Fruit fly (Drosophila melanogaster) whole organism, embryonic: ENCODE data around the gene CG9497.

Source experiments
- B-H1 ChIP-seq: fragments of 200-800 bp; sonication (Bioruptor generic); IDR thresholded peaks from 3 replicates; pipeline ENCODE4 v1.3.6; 2022; ENCODE audit warnings: missing biosample characterization, missing genetic modification characterization
- CG10431 ChIP-seq: fragments of 200-800 bp; sonication (Bioruptor generic); optimal IDR thresholded peaks from 3 replicates; lab custom pipeline; 2018; ENCODE audit warnings: missing biosample characterization, mild to moderate bottlenecking, missing genetic modification characterization
- CG10462 ChIP-seq: fragments of 200-800 bp; sonication (Bioruptor generic); optimal IDR thresholded peaks from 2 replicates; lab custom pipeline; 2016; ENCODE audit warnings: missing biosample characterization, missing genetic modification characterization
- CG10565 ChIP-seq: fragments of 200-800 bp; sonication (Bioruptor generic); optimal IDR thresholded peaks from 3 replicates; lab custom pipeline; 2016; ENCODE audit warnings: missing biosample characterization, mild to moderate bottlenecking, missing genetic modification characterization
- CG11247 ChIP-seq: fragments of 200-800 bp; sonication (Bioruptor generic); IDR thresholded peaks from 2 replicates; pipeline ENCODE4 v1.3.6; 2022; ENCODE audit warnings: missing biosample characterization, missing genetic modification characterization
- CG11504 ChIP-seq: fragments of 200-800 bp; sonication (Bioruptor generic); optimal IDR thresholded peaks from 3 replicates; lab custom pipeline; 2019; ENCODE audit warnings: missing biosample characterization, mild to moderate bottlenecking, missing genetic modification characterization, moderate library complexity
- CG13296 ChIP-seq: fragments of 200-800 bp; sonication (Bioruptor generic); optimal IDR thresholded peaks from 3 replicates; lab custom pipeline; 2018; ENCODE audit warnings: missing biosample characterization, mild to moderate bottlenecking, missing genetic modification characterization
- CG13624 ChIP-seq: fragments of 200-800 bp; sonication (Bioruptor generic); optimal IDR thresholded peaks from 2 replicates; lab custom pipeline; 2016; ENCODE audit warnings: missing biosample characterization, missing genetic modification characterization
- CG13775 ChIP-seq: fragments of 200-800 bp; sonication (Bioruptor generic); optimal IDR thresholded peaks from 3 replicates; lab custom pipeline; 2017; ENCODE audit warnings: missing biosample characterization, mild to moderate bottlenecking, missing genetic modification characterization
- CG2202 ChIP-seq: fragments of 200-800 bp; sonication (Bioruptor generic); optimal IDR thresholded peaks from 2 replicates; lab custom pipeline; 2018; ENCODE audit warnings: missing biosample characterization, mild to moderate bottlenecking, missing genetic modification characterization
- CG31224 ChIP-seq: fragments of 200-800 bp; sonication (Bioruptor generic); IDR thresholded peaks from 2 replicates; pipeline ENCODE4 v1.3.6; 2022; ENCODE audit warnings: missing biosample characterization, missing genetic modification characterization
- CG31441 ChIP-seq: fragments of 200-800 bp; sonication (Bioruptor generic); IDR thresholded peaks from 2 replicates; pipeline ENCODE4 v1.3.6; 2022; ENCODE audit warnings: missing biosample characterization, missing genetic modification characterization
- CG4360 ChIP-seq: fragments of 200-800 bp; sonication (Bioruptor generic); IDR thresholded peaks from 2 replicates; pipeline ENCODE4 v1.3.6; 2022; ENCODE audit warnings: missing biosample characterization, missing genetic modification characterization
- CG4820 ChIP-seq: fragments of 200-800 bp; sonication (Bioruptor generic); optimal IDR thresholded peaks from 3 replicates; lab custom pipeline; 2016; ENCODE audit warnings: missing biosample characterization, missing genetic modification characterization
- CG6654 ChIP-seq: fragments of 200-800 bp; sonication (Bioruptor generic); optimal IDR thresholded peaks from 2 replicates; lab custom pipeline; 2017; ENCODE audit warnings: missing biosample characterization, mild to moderate bottlenecking, missing genetic modification characterization
- CG7357 ChIP-seq: fragments of 200-800 bp; sonication (Bioruptor generic); IDR thresholded peaks from 3 replicates; pipeline ENCODE4 v1.3.6; 2022; ENCODE audit warnings: missing biosample characterization, missing genetic modification characterization
- CG7745 ChIP-seq: fragments of 200-800 bp; sonication (Bioruptor generic); optimal IDR thresholded peaks from 2 replicates; lab custom pipeline; 2018; ENCODE audit warnings: missing biosample characterization, mild to moderate bottlenecking, missing genetic modification characterization, moderate library complexity
- CG8089 ChIP-seq: fragments of 200-800 bp; sonication (Bioruptor generic); optimal IDR thresholded peaks from 3 replicates; lab custom pipeline; 2016; ENCODE audit warnings: missing biosample characterization, missing genetic modification characterization
- CG8478 ChIP-seq: fragments of >200 bp; optimal IDR thresholded peaks from 2 replicates; lab custom pipeline; 2018
- CG9797 ChIP-seq: fragments of 200-800 bp; sonication (Bioruptor generic); optimal IDR thresholded peaks from 3 replicates; lab custom pipeline; 2018; ENCODE audit warnings: missing biosample characterization, mild to moderate bottlenecking, missing genetic modification characterization
- CTCF ChIP-seq: fragments of 200-800 bp; sonication (Bioruptor generic); optimal IDR thresholded peaks from 2 replicates; lab custom pipeline; 2017; ENCODE audit warnings: missing biosample characterization, mild to moderate bottlenecking, missing genetic modification characterization, moderate library complexity
- GATAe ChIP-seq: fragments of 200-800 bp; sonication (Bioruptor generic); conservative IDR thresholded peaks from 2 replicates; pipeline ENCODE4 v1.3.6; 2022; ENCODE audit warnings: missing biosample characterization, missing genetic modification characterization
- HHEX ChIP-seq: fragments of 200-800 bp; sonication (Bioruptor generic); optimal IDR thresholded peaks from 3 replicates; lab custom pipeline; 2017; ENCODE audit warnings: missing biosample characterization, mild to moderate bottlenecking, missing genetic modification characterization, missing genetic modification reagents
- HLH54F ChIP-seq: fragments of 200-800 bp; sonication (Bioruptor generic); optimal IDR thresholded peaks from 3 replicates; lab custom pipeline; 2016; ENCODE audit warnings: missing biosample characterization, missing genetic modification characterization
- HLHmδ ChIP-seq: fragments of 200-800 bp; sonication (Bioruptor generic); optimal IDR thresholded peaks from 2 replicates; lab custom pipeline; 2018; ENCODE audit warnings: missing biosample characterization, mild to moderate bottlenecking, missing genetic modification characterization, moderate library complexity
- Hey ChIP-seq: fragments of 200-800 bp; sonication (Bioruptor generic); optimal IDR thresholded peaks from 3 replicates; lab custom pipeline; 2018; ENCODE audit warnings: missing biosample characterization, mild to moderate bottlenecking, missing genetic modification characterization
- Nf-YB ChIP-seq: fragments of 200-800 bp; sonication (Bioruptor generic); optimal IDR thresholded peaks from 3 replicates; lab custom pipeline; 2019; ENCODE audit warnings: missing biosample characterization, mild to moderate bottlenecking, missing genetic modification characterization, moderate library complexity
- Nf-YC ChIP-seq: fragments of 200-800 bp; optimal IDR thresholded peaks from 3 replicates; lab custom pipeline; 2019; ENCODE audit warnings: missing biosample characterization, mild to moderate bottlenecking, missing genetic modification characterization, moderate library complexity
- Pdp1 ChIP-seq, 2 experiments: fragments of 200-800 bp; sonication (Bioruptor generic); optimal IDR thresholded peaks; 3 replicates each; lab custom pipeline; 2016; ENCODE audit warnings: missing biosample characterization in 2 of 2, missing genetic modification characterization in 2 of 2, mild to moderate bottlenecking in 1 of 2, moderate library complexity in 1 of 2
- TFAM ChIP-seq: fragments of 200-800 bp; sonication (Bioruptor generic); optimal IDR thresholded peaks from 2 replicates; lab custom pipeline; 2017; ENCODE audit warnings: missing biosample characterization, missing genetic modification characterization, inconsistent platforms
- Tbp ChIP-seq: fragments of >200 bp; optimal IDR thresholded peaks from 2 replicates; lab custom pipeline; 2018; ENCODE audit warnings: missing biosample characterization, missing genetic modification characterization
- Usf ChIP-seq: fragments of 200-800 bp; sonication (Bioruptor generic); optimal IDR thresholded peaks from 2 replicates; lab custom pipeline; 2017; ENCODE audit warnings: missing genotype, missing biosample characterization, missing genetic modification characterization
- Vsx1 ChIP-seq: fragments of 200-800 bp; sonication (Bioruptor generic); optimal IDR thresholded peaks from 2 replicates; lab custom pipeline; 2017; ENCODE audit warnings: missing biosample characterization, mild to moderate bottlenecking, missing genetic modification characterization, missing genetic modification reagents
- ara ChIP-seq: fragments of 200-800 bp; sonication (Bioruptor generic); IDR thresholded peaks from 2 replicates; pipeline ENCODE4 v1.3.6; 2022; ENCODE audit warnings: missing biosample characterization, missing genetic modification characterization
- az2 ChIP-seq: fragments of 200-800 bp; sonication (Bioruptor generic); optimal IDR thresholded peaks from 3 replicates; lab custom pipeline; 2016; ENCODE audit warnings: missing biosample characterization, missing genetic modification characterization
- bab2 ChIP-seq: fragments of 200-800 bp; sonication (Bioruptor generic); optimal IDR thresholded peaks from 2 replicates; lab custom pipeline; 2016; ENCODE audit warnings: missing biosample characterization, missing genetic modification characterization
- bowl ChIP-seq: fragments of 200-800 bp; sonication (Bioruptor generic); IDR thresholded peaks from 2 replicates; pipeline ENCODE4 v1.3.6; 2022; ENCODE audit warnings: missing biosample characterization, missing genetic modification characterization
- ci ChIP-seq: fragments of 200-800 bp; sonication (Bioruptor generic); IDR thresholded peaks from 3 replicates; pipeline ENCODE4 v1.3.6; 2022; ENCODE audit warnings: missing biosample characterization, missing genetic modification characterization
- croc ChIP-seq: fragments of 200-800 bp; sonication (Bioruptor generic); conservative IDR thresholded peaks from 3 replicates; pipeline ENCODE4 v1.3.6; 2022; ENCODE audit warnings: missing biosample characterization, missing genetic modification characterization
- emc ChIP-seq: fragments of 200-800 bp; sonication (Bioruptor generic); optimal IDR thresholded peaks from 2 replicates; lab custom pipeline; 2016; ENCODE audit warnings: missing biosample characterization, missing genetic modification characterization
- gsb ChIP-seq: fragments of 200-800 bp; sonication (Bioruptor generic); IDR thresholded peaks from 2 replicates; pipeline ENCODE4 v1.3.6; 2022; ENCODE audit warnings: missing biosample characterization, missing genetic modification characterization
- her ChIP-seq: fragments of 200-800 bp; sonication (Bioruptor generic); optimal IDR thresholded peaks from 2 replicates; lab custom pipeline; 2016; ENCODE audit warnings: missing biosample characterization, missing genetic modification characterization
- kay ChIP-seq: fragments of 200-800 bp; sonication (Bioruptor generic); optimal IDR thresholded peaks from 2 replicates; lab custom pipeline; 2016; ENCODE audit warnings: missing biosample characterization, missing genetic modification characterization
- lilli ChIP-seq: fragments of 200-800 bp; sonication (Bioruptor generic); optimal IDR thresholded peaks from 3 replicates; lab custom pipeline; 2016; ENCODE audit warnings: missing biosample characterization, missing genetic modification characterization
- nmo ChIP-seq: fragments of 200-800 bp; sonication (Bioruptor generic); optimal IDR thresholded peaks from 2 replicates; lab custom pipeline; 2018; ENCODE audit warnings: missing biosample characterization, mild to moderate bottlenecking, missing genetic modification characterization, moderate library complexity
- repo ChIP-seq: fragments of 200-800 bp; sonication (Bioruptor generic); optimal IDR thresholded peaks from 2 replicates; lab custom pipeline; 2016; ENCODE audit warnings: missing biosample characterization, missing genetic modification characterization
- sd ChIP-seq: fragments of 200-800 bp; sonication (Bioruptor generic); optimal IDR thresholded peaks from 3 replicates; lab custom pipeline; 2018; ENCODE audit warnings: missing biosample characterization, mild to moderate bottlenecking, missing genetic modification characterization, moderate library complexity
- sna ChIP-seq: fragments of 200-800 bp; sonication (Bioruptor generic); IDR thresholded peaks from 2 replicates; pipeline ENCODE4 v1.3.6; 2022; ENCODE audit warnings: missing biosample characterization, missing genetic modification characterization; ENCODE audit not compliant: partially characterized antibody
- stc ChIP-seq: fragments of 200-800 bp; sonication (Bioruptor generic); IDR thresholded peaks from 2 replicates; pipeline ENCODE4 v1.3.6; 2022; ENCODE audit warnings: missing biosample characterization, missing genetic modification characterization
- sug ChIP-seq: fragments of 200-800 bp; optimal IDR thresholded peaks from 2 replicates; lab custom pipeline; 2019; ENCODE audit warnings: missing biosample characterization, mild to moderate bottlenecking, missing genetic modification characterization, moderate library complexity
- vfl ChIP-seq: fragments of 200-800 bp; sonication (Bioruptor generic); optimal IDR thresholded peaks from 2 replicates; lab custom pipeline; 2016; ENCODE audit warnings: missing biosample characterization, missing genetic modification characterization
- wek ChIP-seq: fragments of 200-800 bp; sonication (Bioruptor generic); optimal IDR thresholded peaks from 3 replicates; lab custom pipeline; 2018; ENCODE audit warnings: missing biosample characterization, mild to moderate bottlenecking, missing genetic modification characterization, moderate library complexity
- wor ChIP-seq: fragments of 200-800 bp; sonication (Bioruptor generic); IDR thresholded peaks from 2 replicates; pipeline ENCODE4 v1.3.6; 2022; ENCODE audit warnings: missing biosample characterization, missing genetic modification characterization

Gene CG9497

DNA sequence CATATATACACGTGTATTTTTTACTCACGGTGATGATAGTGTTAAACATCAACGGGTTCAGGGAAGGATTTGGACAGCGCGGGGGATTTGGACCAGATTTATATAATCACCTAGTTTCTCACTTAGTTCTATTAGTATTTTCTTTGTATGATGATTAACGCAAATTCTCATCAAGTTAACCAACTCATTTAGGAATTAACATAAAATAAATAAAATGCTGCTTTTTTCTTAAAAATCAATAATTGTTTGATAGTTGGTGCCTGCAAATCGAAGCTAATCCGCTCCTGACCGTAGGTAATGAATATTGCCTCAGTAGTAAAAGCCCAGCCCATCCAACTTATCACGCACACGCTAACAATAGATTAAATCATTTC lies 3.6 kb upstream of the CG9497 start (continued):
- peak; percentile 75 for TF ChIP-seq her (GFP tag; lab: Kevin White, UChicago)
- peak; percentile 89 for TF ChIP-seq nmo (GFP tag; lab: Kevin White, UChicago)
- peak; percentile 91 for TF ChIP-seq CG11504 (tag; lab: Kevin White, UChicago)
- TF ChIP-seq HLHmδ = no peak
- peak; percentile 86 for TF ChIP-seq CG13624
- TF ChIP-seq vfl = peak; percentile 79
- TF ChIP-seq bab2 = peak; percentile 80
- TF ChIP-seq sug (tag; lab: Kevin White, UChicago) = peak; percentile 96
- TF ChIP-seq CTCF (GFP tag; lab: Kevin White, UChicago) = no peak
- TF ChIP-seq lilli (GFP tag; lab: Kevin White, UChicago) = peak; percentile 89
- TF ChIP-seq CG8089 (GFP tag; lab: Kevin White, UChicago) = peak; percentile 37
- TF ChIP-seq CG8478 (lab: Kevin White, UChicago) = no peak
- peak; percentile 78 for TF ChIP-seq gsb
- TF ChIP-seq az2 = peak; percentile 68
- no peak for TF ChIP-seq CG2202 (tag; lab: Kevin White, UChicago)
- TF ChIP-seq B-H1 (GFP tag; lab: Robert Waterston, UW) = peak; percentile 78
- peak; percentile 47; the same call in 1 of the 3 replicates for TF ChIP-seq ci (GFP tag; lab: Robert Waterston, UW)
- no peak for TF ChIP-seq Tbp (GFP tag; lab: Kevin White, UChicago)
- peak; percentile 68 for TF ChIP-seq CG10462 (GFP tag; lab: Kevin White, UChicago)
- peak; percentile 59; the same call in 2 of the 3 replicates for TF ChIP-seq croc (GFP tag; lab: Robert Waterston, UW)
- TF ChIP-seq CG13775 = peak; percentile 57
- TF ChIP-seq emc = peak; percentile 47
- no peak for TF ChIP-seq sna (GFP tag; lab: Robert Waterston, UW)
- TF ChIP-seq CG10431 = no peak
- TF ChIP-seq TFAM (GFP tag; lab: Kevin White, UChicago) = no peak
- peak; percentile 86 for TF ChIP-seq CG13296
- peak; percentile 78 for TF ChIP-seq CG7357
- TF ChIP-seq sd (tag; lab: Kevin White, UChicago) = peak; percentile 75
- peak; percentile 84 for TF ChIP-seq CG31224 (GFP tag; lab: Robert Waterston, UW)
- peak; percentile 77 for TF ChIP-seq stc
- peak; percentile 75 for TF ChIP-seq kay
- TF ChIP-seq Usf = peak; percentile 81
- peak; percentile 81 for TF ChIP-seq CG11247 (GFP tag; lab: Robert Waterston, UW)
- TF ChIP-seq Vsx1 (GFP tag; lab: Kevin White, UChicago) = peak; percentile 56
- TF ChIP-seq GATAe (GFP tag; lab: Robert Waterston, UW) = peak; percentile 88
- peak; percentile 71 for TF ChIP-seq CG4820 (GFP tag; lab: Kevin White, UChicago)
- TF ChIP-seq bowl (GFP tag; lab: Robert Waterston, UW) = no peak
- peak; percentile 85 to 94 for TF ChIP-seq Pdp1 (GFP tag; optimal IDR thresholded peaks at IDR 0.05; lab: Kevin White, UChicago)
- TF ChIP-seq Nf-YB (GFP tag; lab: Kevin White, UChicago) = peak; percentile 37
- peak; percentile 85 for TF ChIP-seq HHEX (GFP tag; lab: Kevin White, UChicago)
- peak; percentile 74 for TF ChIP-seq wor
- no peak for TF ChIP-seq CG7745
- peak; percentile 59; the same call in 1 of the 2 replicates for TF ChIP-seq ara
- no peak for TF ChIP-seq CG4360
- TF ChIP-seq HLH54F (GFP tag; lab: Kevin White, UChicago) = peak; percentile 81
- peak; percentile 65 for TF ChIP-seq repo
- no peak for TF ChIP-seq CG9797 (GFP tag; lab: Kevin White, UChicago)
- no peak for TF ChIP-seq CG10565 (GFP tag; lab: Kevin White, UChicago)
- TF ChIP-seq wek (GFP tag; lab: Kevin White, UChicago) = no peak
- TF ChIP-seq CG6654 (GFP tag; lab: Kevin White, UChicago) = peak; percentile 60
- TF ChIP-seq Hey = no peak
- peak; percentile 76 for TF ChIP-seq Nf-YC (tag; lab: Kevin White, UChicago)
- TF ChIP-seq CG31441 (GFP tag; lab: Robert Waterston, UW) = peak; percentile 67
